Worm (Caenorhabditis elegans): ENCODE results near the gene mel-32.

mel-32 gene

DNA sequence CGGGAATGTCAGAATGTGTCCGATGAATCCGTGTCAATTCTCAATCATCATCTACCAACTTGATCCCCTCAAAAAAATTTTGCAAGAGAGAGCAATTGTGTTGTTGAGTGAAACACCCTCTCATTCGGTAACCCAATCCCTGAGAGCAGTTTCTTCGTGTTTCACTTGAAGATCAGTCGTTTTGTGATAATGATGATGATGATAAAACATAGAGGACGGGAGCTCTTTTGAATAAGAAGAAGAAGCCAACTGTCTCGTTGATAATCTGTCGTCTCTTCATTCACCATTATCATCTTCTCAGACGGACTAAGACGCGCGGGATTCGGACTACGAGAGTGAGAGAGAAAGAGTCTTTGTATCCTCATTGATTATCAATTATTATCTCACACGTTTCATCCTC lies 37.7 kb downstream of the mel-32 start:
- TF ChIP-seq F39B2.1 (GFP tag; IDR thresholded peaks at IDR 0.05) = no peak
- TF ChIP-seq die-1 (tag; optimal IDR thresholded peaks at IDR 0.05) = no peak
- TF ChIP-seq unc-62 (GFP tag; optimal IDR thresholded peaks at IDR 0.05) = no peak
- TF ChIP-seq T07F8.4 (tag; optimal IDR thresholded peaks at IDR 0.05) = no peak
- no peak for TF ChIP-seq egl-44 (GFP tag; IDR thresholded peaks at IDR 0.05)
- TF ChIP-seq mes-4 (tag; optimal IDR thresholded peaks at IDR 0.05) = no peak
- TF ChIP-seq F55B11.4 (tag; optimal IDR thresholded peaks at IDR 0.05; ENCODE audit: borderline replicate concordance, insufficient read depth) = no peak
- TF ChIP-seq fkh-3 (tag; optimal IDR thresholded peaks at IDR 0.05) = no peak
- no peak for TF ChIP-seq nhr-179 (tag; optimal IDR thresholded peaks at IDR 0.05)
- no peak for TF ChIP-seq xnd-1 (tag; optimal IDR thresholded peaks at IDR 0.05)
- no peak for TF ChIP-seq ama-1 (optimal IDR thresholded peaks at IDR 0.05)
- no peak for TF ChIP-seq ama-1 (GFP tag; optimal IDR thresholded peaks at IDR 0.05)
- no peak for TF ChIP-seq hlh-12 (tag; optimal IDR thresholded peaks at IDR 0.05)
- TF ChIP-seq dox-1 (GFP tag; IDR thresholded peaks at IDR 0.05) = no peak

DNA sequence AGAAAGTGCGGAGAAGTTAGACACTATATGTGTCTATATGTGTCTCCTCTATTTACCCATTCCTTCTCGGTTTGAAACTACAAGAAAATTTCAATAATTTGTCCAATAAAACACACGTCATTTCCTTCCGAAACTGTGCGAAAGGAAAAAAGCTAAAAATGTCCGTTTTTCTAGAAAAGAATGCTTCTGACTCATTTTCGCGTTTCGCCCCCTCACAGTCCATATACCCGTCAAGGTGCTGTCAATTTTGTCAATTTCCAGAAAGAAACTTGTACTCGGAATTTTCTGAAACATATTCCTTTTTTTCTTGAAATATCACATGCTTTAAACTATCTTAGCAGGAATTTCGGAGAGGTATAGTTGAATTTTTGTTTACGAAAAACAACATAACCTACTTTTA lies 40.0 kb downstream of the mel-32 start:
- TF ChIP-seq unc-62 (GFP tag; optimal IDR thresholded peaks at IDR 0.05) = peak; percentile 81
- TF ChIP-seq nhr-80 (tag; optimal IDR thresholded peaks at IDR 0.05) = peak; percentile 49
- TF ChIP-seq let-607 (tag; optimal IDR thresholded peaks at IDR 0.05) = peak in 1 of 2 experiments; percentile 37
- no peak for TF ChIP-seq tbp1 (GFP tag; optimal IDR thresholded peaks at IDR 0.05)

DNA sequence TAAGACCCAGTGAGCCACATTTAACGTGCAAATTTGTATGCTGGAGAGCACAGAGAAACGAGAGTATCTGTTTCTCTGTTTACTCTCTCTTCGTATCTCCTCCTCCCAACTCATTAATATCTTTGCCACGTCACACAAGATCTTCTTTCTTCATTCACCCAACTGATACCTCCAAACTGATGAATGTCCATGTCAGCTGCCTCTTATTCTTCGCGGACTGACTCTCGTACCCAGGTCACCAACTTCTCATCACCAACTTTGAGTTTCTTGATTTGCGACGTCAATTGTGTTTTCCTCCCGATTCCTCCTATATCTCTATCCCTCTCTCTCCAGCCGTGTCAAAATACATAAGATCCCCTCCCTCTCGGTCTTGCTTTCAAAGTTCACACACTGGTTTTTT lies 40.5 kb downstream of the mel-32 start:
- no peak for TF ChIP-seq sdz-38 (tag; optimal IDR thresholded peaks at IDR 0.05)
- TF ChIP-seq somi-1 (GFP tag; optimal IDR thresholded peaks at IDR 0.05) = peak; percentile 33

DNA sequence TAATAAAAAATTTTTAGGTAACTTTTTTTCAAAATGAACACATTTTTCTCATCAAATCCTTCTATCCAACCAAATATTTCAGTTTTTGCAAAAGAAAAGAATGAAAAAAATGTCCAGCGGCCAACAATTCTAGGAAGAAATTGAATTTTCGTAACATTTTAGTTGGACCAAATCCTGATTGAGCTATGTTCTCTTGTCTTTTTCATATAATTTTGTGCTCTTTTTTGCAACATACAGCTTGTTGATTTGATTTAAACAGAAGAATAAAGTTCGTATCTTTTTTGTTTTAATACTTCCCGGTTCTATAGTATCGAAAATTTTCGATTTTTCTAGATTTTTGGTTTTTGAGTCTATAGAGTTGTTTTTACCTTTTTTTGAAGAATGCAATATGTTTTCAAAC lies 43.4 kb downstream of the mel-32 start:
- no peak for TF ChIP-seq T26A5.8 (tag; optimal IDR thresholded peaks at IDR 0.05)
- no peak for TF ChIP-seq dpff-1 (tag; optimal IDR thresholded peaks at IDR 0.05)
- no peak for TF ChIP-seq snpc-4 (GFP tag; optimal IDR thresholded peaks at IDR 0.05)
- TF ChIP-seq snpc-4 (tag; optimal IDR thresholded peaks at IDR 0.05) = no peak
- TF ChIP-seq sdz-38 (tag; optimal IDR thresholded peaks at IDR 0.05) = no peak
- TF ChIP-seq T07F8.4 (tag; optimal IDR thresholded peaks at IDR 0.05) = no peak
- TF ChIP-seq mxl-1 (tag; optimal IDR thresholded peaks at IDR 0.05) = no peak
- no peak for TF ChIP-seq sptf-2 (GFP tag; optimal IDR thresholded peaks at IDR 0.05)
- no peak for TF ChIP-seq B0336.3 (GFP tag; IDR thresholded peaks at IDR 0.05)
- TF ChIP-seq F57C9.4 (tag; optimal IDR thresholded peaks at IDR 0.05) = no peak
- TF ChIP-seq ztf-18 (tag; optimal IDR thresholded peaks at IDR 0.05) = no peak

DNA sequence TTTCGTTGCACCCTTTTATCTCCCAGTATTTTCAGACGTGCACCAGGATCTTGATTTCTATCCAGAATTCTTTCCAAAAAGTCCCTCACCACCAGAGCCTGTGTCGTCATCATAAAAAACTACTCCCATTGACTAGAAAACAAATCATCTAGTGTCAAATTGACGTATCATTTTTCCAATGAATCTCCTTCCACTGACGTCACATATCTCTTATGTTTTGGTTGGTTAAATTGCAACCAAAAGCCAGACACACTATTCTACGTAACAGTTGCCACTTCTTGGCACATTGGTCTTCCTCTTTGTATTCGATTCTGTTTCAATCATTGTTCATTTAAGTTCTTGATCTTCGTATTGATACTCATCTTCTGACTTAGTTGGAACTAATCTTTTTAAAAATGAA lies 44.7 kb downstream of the mel-32 start:
- TF ChIP-seq F23B12.7 (tag; optimal IDR thresholded peaks at IDR 0.05; ENCODE audit: insufficient read depth) = no peak
- TF ChIP-seq Y53F4B.3 (GFP tag; IDR thresholded peaks at IDR 0.05) = no peak
- no peak for TF ChIP-seq ztf-25 (GFP tag; IDR thresholded peaks at IDR 0.05)
- no peak for TF ChIP-seq efl-1 (GFP tag; optimal IDR thresholded peaks at IDR 0.05)
- no peak for TF ChIP-seq dox-1 (GFP tag; IDR thresholded peaks at IDR 0.05)
- no peak for TF ChIP-seq hlh-12 (tag; optimal IDR thresholded peaks at IDR 0.05)
- TF ChIP-seq ceh-79 (tag; optimal IDR thresholded peaks at IDR 0.05) = no peak
- no peak for TF ChIP-seq lag-1 (GFP tag; IDR thresholded peaks at IDR 0.05)
- no peak for TF ChIP-seq sdz-38 (tag; optimal IDR thresholded peaks at IDR 0.05)
- TF ChIP-seq hrde-1 (tag; optimal IDR thresholded peaks at IDR 0.05; ENCODE audit: borderline replicate concordance) = no peak
- TF ChIP-seq C17E4.6 (GFP tag; IDR thresholded peaks at IDR 0.05) = no peak
- TF ChIP-seq dpl-1 (GFP tag; optimal IDR thresholded peaks at IDR 0.05) = no peak

All from whole organism, young adult.